Worm (Caenorhabditis elegans) whole organism, young adult: ENCODE data around the gene nspc-9.

Experiments used
- B0019.2 ChIP-seq: fragments of 200-800 bp; sonication (Bioruptor generic); conservative IDR thresholded peaks from 2 replicates; pipeline ENCODE4 v1.3.6; 2022; ENCODE audit warnings: missing genetic modification reagents, missing genetic modification characterization, missing compliant biosample characterization
- B0261.1 ChIP-seq: sonication (generic microtip); optimal IDR thresholded peaks from 2 replicates; lab custom pipeline; 2016; ENCODE audit warnings: mild to moderate bottlenecking, missing genetic modification characterization, moderate library complexity, missing compliant biosample characterization
- F22D6.2 ChIP-seq: sonication (generic microtip); optimal IDR thresholded peaks from 2 replicates; lab custom pipeline; 2016; ENCODE audit warnings: mild to moderate bottlenecking, missing genetic modification characterization, missing compliant biosample characterization
- F39B2.1 ChIP-seq: fragments of 200-800 bp; sonication (Bioruptor generic); IDR thresholded peaks from 2 replicates; pipeline ENCODE4 v1.3.6; 2022; ENCODE audit warnings: missing genetic modification reagents, missing genetic modification characterization, missing compliant biosample characterization
- K12H6.12 ChIP-seq: fragments of 200-800 bp; sonication (Bioruptor generic); optimal IDR thresholded peaks from 2 replicates; lab custom pipeline; 2018; ENCODE audit warnings: mild to moderate bottlenecking, missing genetic modification characterization, missing compliant biosample characterization
- T26A5.8 ChIP-seq: sonication (generic microtip); optimal IDR thresholded peaks from 2 replicates; lab custom pipeline; 2016; ENCODE audit warnings: missing genetic modification characterization, missing compliant biosample characterization
- Y67H2A.10 ChIP-seq: fragments of 200-800 bp; sonication (Bioruptor generic); conservative IDR thresholded peaks from 2 replicates; pipeline ENCODE4 v1.3.6; 2022; ENCODE audit warnings: missing genetic modification reagents, missing genetic modification characterization, missing compliant biosample characterization
- Y79H2A.3 ChIP-seq: fragments of 200-800 bp; sonication (Bioruptor generic); conservative IDR thresholded peaks from 2 replicates; pipeline ENCODE4 v1.3.6; 2022; ENCODE audit warnings: missing genetic modification reagents, missing genetic modification characterization, missing compliant biosample characterization
- Y95B8A.8 ChIP-seq: fragments of 200-800 bp; sonication (Bioruptor generic); IDR thresholded peaks from 2 replicates; pipeline ENCODE4 v1.3.6; 2022; ENCODE audit warnings: missing genetic modification reagents, missing genetic modification characterization, missing compliant biosample characterization
- ZK185.1 ChIP-seq: sonication (generic microtip); optimal IDR thresholded peaks from 2 replicates; lab custom pipeline; 2016; ENCODE audit warnings: mild to moderate bottlenecking, missing genetic modification characterization, missing compliant biosample characterization; ENCODE audit not compliant: poor library complexity, severe bottlenecking
- ama-1 ChIP-seq, 3 experiments: fragments of 150-350 bp in 1 of 3; sonication (generic microtip) in 2 of 3; optimal IDR thresholded peaks; 2 replicates each; lab custom pipeline; 2014 to 2018; ENCODE audit warnings: missing biosample characterization in 2 of 3, missing genetic modification characterization in 2 of 3, missing genetic modification reagents in 2 of 3
- aptf-2 ChIP-seq: fragments of 200-800 bp; sonication (Bioruptor generic); conservative IDR thresholded peaks from 2 replicates; pipeline ENCODE4 v1.3.6; 2022; ENCODE audit warnings: missing genetic modification reagents, missing genetic modification characterization, missing compliant biosample characterization
- atf-7 ChIP-seq: sonication (generic microtip); optimal IDR thresholded peaks from 2 replicates; lab custom pipeline; 2017; ENCODE audit warnings: mild to moderate bottlenecking, missing genetic modification characterization, missing compliant biosample characterization
- ceh-58 ChIP-seq: fragments of 200-800 bp; sonication (Bioruptor generic); IDR thresholded peaks from 2 replicates; pipeline ENCODE4 v1.3.6; 2022; ENCODE audit warnings: missing genetic modification characterization, missing compliant biosample characterization
- ceh-91 ChIP-seq: fragments of 200-800 bp; sonication (Bioruptor generic); IDR thresholded peaks from 2 replicates; pipeline ENCODE4 v1.3.6; 2022; ENCODE audit warnings: missing genetic modification reagents, missing genetic modification characterization, missing compliant biosample characterization
- chd-7 ChIP-seq: sonication (generic microtip); optimal IDR thresholded peaks from 2 replicates; lab custom pipeline; 2016; ENCODE audit warnings: mild to moderate bottlenecking, missing genetic modification characterization, moderate library complexity, missing compliant biosample characterization
- die-1 ChIP-seq: sonication (generic microtip); optimal IDR thresholded peaks from 2 replicates; lab custom pipeline; 2016; ENCODE audit warnings: missing genotype, mild to moderate bottlenecking, missing genetic modification characterization, missing compliant biosample characterization
- efl-1 ChIP-seq: fragments of 150-350 bp; optimal IDR thresholded peaks from 2 replicates; lab custom pipeline; 2014; ENCODE audit warnings: missing biosample characterization, missing genetic modification reagents, missing genetic modification characterization
- egl-44 ChIP-seq: fragments of 200-800 bp; sonication (Bioruptor generic); IDR thresholded peaks from 2 replicates; pipeline ENCODE4 v1.3.6; 2022; ENCODE audit warnings: missing genetic modification reagents, missing genetic modification characterization, missing compliant biosample characterization
- egrh-3 ChIP-seq: fragments of 200-800 bp; sonication (Bioruptor generic); IDR thresholded peaks from 2 replicates; pipeline ENCODE4 v1.3.6; 2022; ENCODE audit warnings: missing genetic modification reagents, missing genetic modification characterization, missing compliant biosample characterization
- ekl-4 ChIP-seq: fragments of 200-800 bp; sonication (Bioruptor generic); IDR thresholded peaks from 2 replicates; pipeline ENCODE4 v1.3.6; 2022; ENCODE audit warnings: missing genetic modification reagents, missing genetic modification characterization, missing compliant biosample characterization
- ets-4 ChIP-seq: fragments of 200-800 bp; sonication (Bioruptor generic); optimal IDR thresholded peaks from 2 replicates; lab custom pipeline; 2018; ENCODE audit warnings: mild to moderate bottlenecking, missing genetic modification characterization, missing compliant biosample characterization
- gei-17 ChIP-seq: fragments of 200-800 bp; sonication (Bioruptor generic); optimal IDR thresholded peaks from 2 replicates; lab custom pipeline; 2018; ENCODE audit warnings: mild to moderate bottlenecking, missing genetic modification characterization, missing compliant biosample characterization
- him-1 ChIP-seq: sonication (generic microtip); optimal IDR thresholded peaks from 2 replicates; lab custom pipeline; 2016; ENCODE audit warnings: missing genotype, missing genetic modification reagents, missing genetic modification characterization, missing compliant biosample characterization
- hmg-1.2 ChIP-seq: fragments of 200-800 bp; sonication (Bioruptor generic); IDR thresholded peaks from 2 replicates; pipeline ENCODE4 v1.3.6; 2022; ENCODE audit warnings: missing genetic modification reagents, missing genetic modification characterization, missing compliant biosample characterization
- hrde-1 ChIP-seq: sonication (generic microtip); optimal IDR thresholded peaks from 2 replicates; lab custom pipeline; 2016; ENCODE audit warnings: missing genetic modification characterization, mild to moderate bottlenecking, missing compliant biosample characterization, moderate library complexity, missing genotype, missing genetic modification reagents, borderline replicate concordance
- hsf-1 ChIP-seq: fragments of 200-800 bp; sonication (Bioruptor generic); IDR thresholded peaks from 2 replicates; pipeline ENCODE4 v1.3.6; 2022; ENCODE audit warnings: missing genetic modification reagents, missing genetic modification characterization, missing compliant biosample characterization
- lin-35 ChIP-seq, 3 experiments: fragments of 150-350 bp in 2 of 3; sonication (generic microtip) in 1 of 3; optimal IDR thresholded peaks; 2 replicates each; lab custom pipeline; 2014 to 2018; ENCODE audit warnings: missing biosample characterization in 3 of 3, missing genetic modification characterization in 3 of 3, missing genetic modification reagents in 3 of 3
- lin-54 ChIP-seq: fragments of 200-800 bp; sonication (Bioruptor generic); optimal IDR thresholded peaks from 2 replicates; lab custom pipeline; 2018; ENCODE audit warnings: mild to moderate bottlenecking, missing genetic modification characterization, missing compliant biosample characterization
- madf-10 ChIP-seq: sonication (generic microtip); optimal IDR thresholded peaks from 2 replicates; lab custom pipeline; 2016; ENCODE audit warnings: mild to moderate bottlenecking, missing genetic modification characterization, missing compliant biosample characterization
- madf-3 ChIP-seq: fragments of 200-800 bp; sonication (Bioruptor generic); IDR thresholded peaks from 2 replicates; pipeline ENCODE4 v1.3.6; 2022; ENCODE audit warnings: missing genetic modification reagents, missing genetic modification characterization, missing compliant biosample characterization
- madf-6 ChIP-seq: fragments of 200-800 bp; sonication (Bioruptor generic); IDR thresholded peaks from 2 replicates; pipeline ENCODE4 v1.3.6; 2022; ENCODE audit warnings: missing genetic modification reagents, missing genetic modification characterization, missing compliant biosample characterization
- mes-4 ChIP-seq: sonication (generic microtip); optimal IDR thresholded peaks from 2 replicates; lab custom pipeline; 2016; ENCODE audit warnings: missing genotype, missing genetic modification characterization, missing compliant biosample characterization
- nfya-2 ChIP-seq: fragments of 200-800 bp; sonication (Bioruptor generic); IDR thresholded peaks from 2 replicates; pipeline ENCODE4 v1.3.6; 2022; ENCODE audit warnings: missing genetic modification reagents, missing genetic modification characterization, missing compliant biosample characterization
- nhr-120 ChIP-seq: fragments of 200-800 bp; sonication (Bioruptor generic); IDR thresholded peaks from 2 replicates; pipeline ENCODE4 v1.3.6; 2022; ENCODE audit warnings: missing genetic modification characterization, missing compliant biosample characterization
- nhr-179 ChIP-seq: sonication (generic microtip); optimal IDR thresholded peaks from 2 replicates; lab custom pipeline; 2016; ENCODE audit warnings: mild to moderate bottlenecking, missing genetic modification characterization, missing compliant biosample characterization
- nhr-27 ChIP-seq: fragments of 200-800 bp; sonication (Bioruptor generic); optimal IDR thresholded peaks from 2 replicates; lab custom pipeline; 2018; ENCODE audit warnings: mild to moderate bottlenecking, missing genetic modification characterization, moderate library complexity, missing compliant biosample characterization
- rcor-1 ChIP-seq: fragments of 200-800 bp; sonication (Bioruptor generic); IDR thresholded peaks from 2 replicates; pipeline ENCODE4 v1.3.6; 2022; ENCODE audit warnings: missing genetic modification reagents, missing genetic modification characterization, missing compliant biosample characterization
- repo-1 ChIP-seq: sonication (generic microtip); optimal IDR thresholded peaks from 2 replicates; lab custom pipeline; 2017; ENCODE audit warnings: mild to moderate bottlenecking, missing genetic modification characterization, missing compliant biosample characterization
- sdz-38 ChIP-seq: sonication (generic microtip); optimal IDR thresholded peaks from 2 replicates; lab custom pipeline; 2016; ENCODE audit warnings: missing genotype, missing genetic modification characterization, missing compliant biosample characterization
- snpc-1.1 ChIP-seq: sonication (generic microtip); optimal IDR thresholded peaks from 2 replicates; lab custom pipeline; 2017; ENCODE audit warnings: missing genetic modification characterization, mild to moderate bottlenecking, missing compliant biosample characterization, antibody characterized with exemption, moderate library complexity, missing genotype, missing genetic modification reagents; ENCODE audit not compliant: insufficient read depth
- sptf-2 ChIP-seq: fragments of 200-800 bp; sonication (Bioruptor generic); optimal IDR thresholded peaks from 2 replicates; lab custom pipeline; 2018; ENCODE audit warnings: mild to moderate bottlenecking, missing genetic modification characterization, missing compliant biosample characterization
- unc-62 ChIP-seq: fragments of 150-350 bp; optimal IDR thresholded peaks from 2 replicates; lab custom pipeline; 2014; ENCODE audit warnings: missing biosample characterization, missing genetic modification reagents, missing genetic modification characterization
- xnd-1 ChIP-seq: sonication (generic microtip); optimal IDR thresholded peaks from 2 replicates; lab custom pipeline; 2016; ENCODE audit warnings: missing genotype, missing genetic modification reagents, missing genetic modification characterization, missing compliant biosample characterization
- zim-3 ChIP-seq: sonication (generic microtip); optimal IDR thresholded peaks from 2 replicates; lab custom pipeline; 2017; ENCODE audit warnings: mild to moderate bottlenecking, missing genetic modification characterization, moderate library complexity, missing compliant biosample characterization
- ztf-18 ChIP-seq: sonication (generic microtip); optimal IDR thresholded peaks from 2 replicates; lab custom pipeline; 2016; ENCODE audit warnings: missing genotype, mild to moderate bottlenecking, missing genetic modification characterization, missing compliant biosample characterization
- ztf-25 ChIP-seq: fragments of 200-800 bp; sonication (Bioruptor generic); IDR thresholded peaks from 2 replicates; pipeline ENCODE4 v1.3.6; 2022; ENCODE audit warnings: missing genetic modification reagents, missing genetic modification characterization, missing compliant biosample characterization
- ztf-3 ChIP-seq: fragments of 200-800 bp; sonication (Bioruptor generic); optimal IDR thresholded peaks from 2 replicates; lab custom pipeline; 2018; ENCODE audit warnings: mild to moderate bottlenecking, missing genetic modification characterization, missing compliant biosample characterization

Gene nspc-9

ce11 chrX:12347822-12348221 is 4.6 kb upstream of the nspc-9 start (continued):
- peak; percentile 26 for TF ChIP-seq sdz-38 (tag; lab: Kevin White, UChicago)
- peak; percentile 87 for TF ChIP-seq die-1 (tag; lab: Kevin White, UChicago)
- no peak for TF ChIP-seq ceh-58 (GFP tag; lab: Robert Waterston, UW)
- TF ChIP-seq ztf-25 (GFP tag; lab: Robert Waterston, UW) = peak; percentile 94
- no peak for TF ChIP-seq aptf-2
- TF ChIP-seq F22D6.2 = no peak
- 0 out of 2 replicates have a peak, but pooled peaks have one; percentile 51 for TF ChIP-seq Y95B8A.8
- no peak for TF ChIP-seq Y79H2A.3 (GFP tag; lab: Robert Waterston, UW)
- TF ChIP-seq B0019.2 (GFP tag; lab: Robert Waterston, UW) = 0 out of 2 replicates have a peak, but pooled peaks have one; percentile 7
- no peak for TF ChIP-seq xnd-1
- no peak for TF ChIP-seq zim-3 (tag; lab: Kevin White, UChicago)
- TF ChIP-seq Y67H2A.10 (GFP tag; lab: Robert Waterston, UW) = no peak
- no peak for TF ChIP-seq mes-4 (tag; lab: Kevin White, UChicago)
- 0 out of 2 replicates have a peak, but pooled peaks have one; percentile 55 for TF ChIP-seq madf-3 (GFP tag; lab: Robert Waterston, UW)
- TF ChIP-seq nhr-27 = no peak
- TF ChIP-seq madf-10 (tag; lab: Kevin White, UChicago) = peak; percentile 41
- TF ChIP-seq efl-1 (GFP tag; lab: Kevin White, UChicago) = peak; percentile 7
- no peak for TF ChIP-seq ets-4 (GFP tag; lab: Kevin White, UChicago)
- no peak for TF ChIP-seq nhr-120 (GFP tag; lab: Robert Waterston, UW)
- peak; percentile 39; the same call in 1 of the 2 replicates for TF ChIP-seq hsf-1 (GFP tag; lab: Robert Waterston, UW)
- peak; percentile 72 for TF ChIP-seq rcor-1
- TF ChIP-seq madf-6 (GFP tag; lab: Robert Waterston, UW) = 0 out of 2 replicates have a peak, but pooled peaks have one; percentile 49
- no peak for TF ChIP-seq T26A5.8
- peak; percentile 58 for TF ChIP-seq ztf-18 (tag; lab: Kevin White, UChicago)
- TF ChIP-seq B0261.1 (tag; lab: Kevin White, UChicago) = peak; percentile 93
- peak; percentile 69 for TF ChIP-seq hmg-1.2 (GFP tag; lab: Robert Waterston, UW)
- no peak for TF ChIP-seq F39B2.1 (GFP tag; lab: Robert Waterston, UW)
- peak; percentile 58 for TF ChIP-seq atf-7
- TF ChIP-seq ztf-3 = no peak
- no peak for TF ChIP-seq K12H6.12 (tag; lab: Kevin White, UChicago)
- TF ChIP-seq repo-1 = peak; percentile 16
- TF ChIP-seq unc-62 = no peak
- TF ChIP-seq chd-7 (tag; lab: Kevin White, UChicago) = peak; percentile 54
- peak; percentile 61 for TF ChIP-seq hrde-1 (tag; lab: Kevin White, UChicago)
- 0 out of 2 replicates have a peak, but pooled peaks have one; percentile 36 for TF ChIP-seq egl-44 (GFP tag; lab: Robert Waterston, UW)
- 0 out of 2 replicates have a peak, but pooled peaks have one; percentile 22 for TF ChIP-seq ekl-4 (GFP tag; lab: Robert Waterston, UW)
- peak; percentile 64 for TF ChIP-seq nhr-179 (tag; lab: Kevin White, UChicago)
- TF ChIP-seq nfya-2 (GFP tag; lab: Robert Waterston, UW) = no peak
- no peak for TF ChIP-seq lin-35 (GFP tag; optimal IDR thresholded peaks at IDR 0.05; lab: Kevin White, UChicago)
- TF ChIP-seq ama-1 (optimal IDR thresholded peaks at IDR 0.05; lab: Kevin White, UChicago) = no peak
- TF ChIP-seq ama-1 (GFP tag; optimal IDR thresholded peaks at IDR 0.05; lab: Kevin White, UChicago) = peak in 1 of 2 experiments; percentile 42
- no peak for TF ChIP-seq sptf-2 (GFP tag; lab: Kevin White, UChicago)
- TF ChIP-seq gei-17 (GFP tag; lab: Kevin White, UChicago) = no peak
- TF ChIP-seq ceh-91 = no peak
- peak; percentile 48; the same call in 1 of the 2 replicates for TF ChIP-seq egrh-3 (GFP tag; lab: Robert Waterston, UW)
- TF ChIP-seq ZK185.1 (tag; lab: Kevin White, UChicago) = peak; percentile 71
- TF ChIP-seq him-1 = peak; percentile 75
- TF ChIP-seq lin-54 (GFP tag; lab: Kevin White, UChicago) = no peak
- no peak for TF ChIP-seq snpc-1.1 (tag; lab: Kevin White, UChicago)
